Worm (Caenorhabditis elegans) whole organism, L3 larva: ENCODE results near the gene T24D5.1.

Source experiments
- aly-2 ChIP-seq: fragments of 150-350 bp; optimal IDR thresholded peaks from 2 replicates; lab custom pipeline; 2014; ENCODE audit warnings: missing biosample characterization, missing genetic modification characterization
- ceh-28 ChIP-seq: fragments of 150-350 bp; optimal IDR thresholded peaks from 2 replicates; lab custom pipeline; 2014; ENCODE audit warnings: missing biosample characterization, missing genetic modification reagents, missing genetic modification characterization
- ceh-82 ChIP-seq: fragments of 150-350 bp; optimal IDR thresholded peaks from 2 replicates; lab custom pipeline; 2014; ENCODE audit warnings: missing biosample characterization, missing genetic modification characterization
- daf-12 ChIP-seq: fragments of 150-350 bp; optimal IDR thresholded peaks from 2 replicates; lab custom pipeline; 2014; ENCODE audit warnings: missing biosample characterization, missing genetic modification reagents, missing genetic modification characterization
- egl-5 ChIP-seq: fragments of 150-350 bp; optimal IDR thresholded peaks from 2 replicates; lab custom pipeline; 2017; ENCODE audit warnings: missing biosample characterization, missing genetic modification reagents, missing genetic modification characterization, inconsistent platforms
- elt-2 ChIP-seq: sonication (generic microtip); optimal IDR thresholded peaks from 2 replicates; lab custom pipeline; 2016; ENCODE audit warnings: missing genetic modification reagents, mild to moderate bottlenecking, missing genetic modification characterization, missing compliant biosample characterization
- elt-3 ChIP-seq, 3 experiments: fragments of 150-350 bp in 1 of 3; sonication (generic microtip) in 2 of 3; optimal IDR thresholded peaks; 2 replicates in 2 of 3; 4 replicates in 1 of 3; lab custom pipeline; 2014 to 2017; ENCODE audit warnings: missing biosample characterization in 3 of 3, missing genetic modification characterization in 3 of 3
- fkh-10 ChIP-seq: sonication (generic microtip); optimal IDR thresholded peaks from 2 replicates; lab custom pipeline; 2017; ENCODE audit warnings: missing biosample characterization, missing genetic modification reagents, missing genetic modification characterization
- fkh-2 ChIP-seq: fragments of 150-350 bp; optimal IDR thresholded peaks from 2 replicates; lab custom pipeline; 2014; ENCODE audit warnings: missing biosample characterization, missing genetic modification reagents, missing genetic modification characterization
- fos-1 ChIP-seq: fragments of 150-350 bp; optimal IDR thresholded peaks from 2 replicates; lab custom pipeline; 2014; ENCODE audit warnings: missing biosample characterization, missing genetic modification characterization
- hmg-11 ChIP-seq: sonication (generic microtip); optimal IDR thresholded peaks from 2 replicates; lab custom pipeline; 2016; ENCODE audit warnings: missing genetic modification characterization, missing compliant biosample characterization
- lin-39 ChIP-seq: fragments of 150-350 bp; optimal IDR thresholded peaks from 2 replicates; lab custom pipeline; 2018; ENCODE audit warnings: missing biosample characterization, missing genetic modification reagents, missing genetic modification characterization
- lsy-12 ChIP-seq: sonication (generic microtip); optimal IDR thresholded peaks from 2 replicates; lab custom pipeline; 2016; ENCODE audit warnings: mild to moderate bottlenecking, missing genetic modification characterization, missing compliant biosample characterization
- mdl-1 ChIP-seq: fragments of 150-350 bp; optimal IDR thresholded peaks from 2 replicates; lab custom pipeline; 2014; ENCODE audit warnings: missing biosample characterization, missing genetic modification characterization
- mml-1 ChIP-seq: fragments of 150-350 bp; sonication (generic microtip); optimal IDR thresholded peaks from 3 replicates; lab custom pipeline; 2014; ENCODE audit warnings: missing biosample characterization, missing genetic modification characterization
- nhr-11 ChIP-seq: fragments of 150-350 bp; optimal IDR thresholded peaks from 2 replicates; lab custom pipeline; 2014; ENCODE audit warnings: missing biosample characterization, missing genetic modification characterization
- nhr-12 ChIP-seq: fragments of 150-350 bp; optimal IDR thresholded peaks from 2 replicates; lab custom pipeline; 2014; ENCODE audit warnings: missing biosample characterization, missing genetic modification characterization
- nhr-23 ChIP-seq: fragments of 150-350 bp; optimal IDR thresholded peaks from 2 replicates; lab custom pipeline; 2014; ENCODE audit warnings: missing biosample characterization, missing genetic modification reagents, missing genetic modification characterization
- nhr-237 ChIP-seq: fragments of 150-350 bp; optimal IDR thresholded peaks from 2 replicates; lab custom pipeline; 2014; ENCODE audit warnings: missing biosample characterization, missing genetic modification characterization
- nhr-25 ChIP-seq: sonication (generic microtip); optimal IDR thresholded peaks from 2 replicates; lab custom pipeline; 2017; ENCODE audit warnings: missing biosample characterization, missing genetic modification characterization
- nhr-28 ChIP-seq: fragments of 150-350 bp; optimal IDR thresholded peaks from 2 replicates; lab custom pipeline; 2014; ENCODE audit warnings: missing biosample characterization, missing genetic modification characterization
- nhr-43 ChIP-seq: sonication (generic microtip); optimal IDR thresholded peaks from 2 replicates; lab custom pipeline; 2016; ENCODE audit warnings: mild to moderate bottlenecking, missing genetic modification characterization, missing compliant biosample characterization; ENCODE audit not compliant: poor library complexity, severe bottlenecking
- nhr-76 ChIP-seq: fragments of 150-350 bp; sonication (generic microtip); optimal IDR thresholded peaks from 5 replicates; lab custom pipeline; 2014; ENCODE audit warnings: missing biosample characterization, missing genetic modification characterization
- nhr-77 ChIP-seq: fragments of 150-350 bp; optimal IDR thresholded peaks from 2 replicates; lab custom pipeline; 2014; ENCODE audit warnings: missing biosample characterization, missing genetic modification characterization
- sea-2 ChIP-seq: fragments of 150-350 bp; sonication (generic microtip); optimal IDR thresholded peaks from 4 replicates; lab custom pipeline; 2014; ENCODE audit warnings: missing biosample characterization, missing genetic modification reagents, missing genetic modification characterization
- skn-1 ChIP-seq: fragments of 150-350 bp; optimal IDR thresholded peaks from 2 replicates; lab custom pipeline; 2014; ENCODE audit warnings: missing biosample characterization, missing genetic modification characterization
- unc-62 ChIP-seq: fragments of 150-350 bp; sonication (generic microtip); optimal IDR thresholded peaks from 4 replicates; lab custom pipeline; 2014; ENCODE audit warnings: missing biosample characterization, missing genetic modification reagents, missing genetic modification characterization
- zag-1 ChIP-seq: fragments of 150-350 bp; optimal IDR thresholded peaks from 2 replicates; lab custom pipeline; 2014; ENCODE audit warnings: missing biosample characterization, missing genetic modification characterization
- ztf-11 ChIP-seq: fragments of 150-350 bp; optimal IDR thresholded peaks from 2 replicates; lab custom pipeline; 2014; ENCODE audit warnings: missing biosample characterization, missing genetic modification characterization

T24D5.1 gene

ce11 chrX:12618447-12618846 is 43.9 kb downstream of the T24D5.1 start:
- TF ChIP-seq elt-2 (no peak), fkh-2 (tag; lab: Kevin White, UChicago) (no peak), nhr-23 (no peak), aly-2 (no peak), zag-1 (tag; lab: Kevin White, UChicago) (no peak), fos-1 (tag; lab: Kevin White, UChicago) (no peak), daf-12 (tag; lab: Kevin White, UChicago) (no peak), sea-2 (no peak), nhr-77 (tag; lab: Kevin White, UChicago) (no peak), egl-5 (no peak), lin-39 (tag; lab: Kevin White, UChicago) (no peak), skn-1 (tag; lab: Kevin White, UChicago) (no peak), nhr-11 (tag; lab: Kevin White, UChicago) (no peak), elt-3 (tag; optimal IDR thresholded peaks at IDR 0.05; lab: Kevin White, UChicago) (no peak), mml-1 (tag; lab: Kevin White, UChicago) (no peak)

- TF ChIP-seq nhr-12 (no peak), fkh-10 (GFP tag; lab: Kevin White, UChicago) (no peak), ceh-28 (tag; lab: Kevin White, UChicago) (no peak), nhr-28 (tag; lab: Kevin White, UChicago) (no peak), nhr-76 (tag; lab: Kevin White, UChicago) (no peak), daf-12 (tag; lab: Kevin White, UChicago) (no peak), mdl-1 (tag; lab: Kevin White, UChicago) (no peak), nhr-43 (no peak), lsy-12 (tag; lab: Kevin White, UChicago) (no peak), elt-2 (no peak)
- TF ChIP-seq, all 47 proteins: peak for 0
Measured at ce11 chrX:12619165-12619564, 44.6 kb downstream of the T24D5.1 start, which contains the start of gene R09A8.2. Gene R09A8.2, plus strand, starts transcription at chrX:12619465.

DNA sequence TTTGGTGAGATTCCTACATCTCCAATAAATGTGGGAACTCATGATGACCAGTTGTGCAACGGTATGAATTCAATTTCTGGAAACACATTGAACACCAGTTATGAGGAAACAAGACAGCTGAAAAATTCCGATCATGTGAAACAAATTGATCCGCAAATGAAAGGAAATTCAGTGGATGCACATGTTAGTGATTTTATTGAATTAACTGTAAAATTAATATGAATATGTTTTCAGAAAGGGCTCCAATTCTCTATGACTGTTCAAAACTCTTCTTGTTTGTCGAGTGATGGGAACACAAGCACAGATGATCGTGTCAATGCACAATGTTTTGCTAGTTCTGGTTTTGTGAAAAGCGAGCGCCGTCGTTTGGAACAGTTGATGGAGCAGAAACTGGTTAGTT is 45.7 kb downstream of the T24D5.1 start:
- TF ChIP-seq nhr-43 = no peak
- TF ChIP-seq fkh-10 (GFP tag; lab: Kevin White, UChicago) = no peak
- TF ChIP-seq ztf-11 = no peak
- no peak for TF ChIP-seq mml-1 (tag; lab: Kevin White, UChicago)
- no peak for TF ChIP-seq fkh-2 (tag; lab: Kevin White, UChicago)
- no peak for TF ChIP-seq nhr-25
- TF ChIP-seq fos-1 (tag; lab: Kevin White, UChicago) = no peak
- TF ChIP-seq skn-1 (tag; lab: Kevin White, UChicago) = no peak
- no peak for TF ChIP-seq unc-62 (GFP tag; lab: Kevin White, UChicago)
- TF ChIP-seq nhr-28 (tag; lab: Kevin White, UChicago) = no peak
- no peak for TF ChIP-seq elt-2
- TF ChIP-seq nhr-237 = no peak
- TF ChIP-seq hmg-11 = no peak
- TF ChIP-seq elt-3 (tag; optimal IDR thresholded peaks at IDR 0.05; lab: Kevin White, UChicago) = no peak
- TF ChIP-seq ceh-82 = no peak
- TF ChIP-seq zag-1 (tag; lab: Kevin White, UChicago) = no peak
- TF ChIP-seq sea-2 = no peak
